Fruit fly (Drosophila melanogaster): ENCODE results near the gene QIL1.

The QIL1 gene

DNA sequence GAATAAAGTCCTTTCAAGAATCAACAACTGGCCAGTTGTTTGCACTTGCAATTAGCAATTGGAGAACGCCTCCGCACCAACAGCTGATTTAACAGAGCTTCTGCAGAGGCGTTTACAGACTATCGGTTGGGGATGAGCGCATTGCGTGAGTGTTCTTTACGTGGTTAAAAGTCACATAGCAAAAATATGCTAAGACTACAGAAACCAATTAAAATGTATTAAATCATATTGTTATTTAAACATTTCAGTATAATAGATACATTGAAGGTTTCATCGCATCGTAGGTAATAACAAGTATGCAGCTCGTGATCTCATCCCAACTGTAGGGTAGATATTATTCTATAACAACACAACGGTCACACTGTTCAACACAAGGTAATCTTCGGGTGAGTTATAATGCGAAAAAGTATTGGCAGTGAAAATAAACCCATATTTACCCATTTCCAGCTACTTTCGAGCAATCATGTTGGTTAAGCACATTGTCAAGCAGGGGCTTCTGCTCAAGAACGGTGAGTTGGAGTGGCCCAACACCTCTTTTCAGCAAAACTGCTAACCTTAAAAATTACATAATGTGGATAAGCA is 40.5 kb upstream of the QIL1 start, which contains the start of the genes Sec3 and COX7B (continued):
- peak; percentile 70 for TF ChIP-seq OdsH (GFP tag; optimal IDR thresholded peaks at IDR 0.05)
- TF ChIP-seq CG6163 (GFP tag; IDR thresholded peaks at IDR 0.05) = 0 out of 3 replicates have a peak, but pooled peaks have one; percentile 29
- no peak for TF ChIP-seq CG6854 (GFP tag; optimal IDR thresholded peaks at IDR 0.05)
- TF ChIP-seq dac (GFP tag; optimal IDR thresholded peaks at IDR 0.05) = peak; percentile 14
- peak; percentile 14 for TF ChIP-seq CG10669 (GFP tag; optimal IDR thresholded peaks at IDR 0.05)
- TF ChIP-seq Hr39 (GFP tag; optimal IDR thresholded peaks at IDR 0.05) = peak; percentile 64
- TF ChIP-seq esn (GFP tag; optimal IDR thresholded peaks at IDR 0.05) = peak; percentile 75
- TF ChIP-seq CG10631 (GFP tag; optimal IDR thresholded peaks at IDR 0.05) = peak; percentile 61
- TF ChIP-seq Gug (GFP tag; IDR thresholded peaks at IDR 0.05) = no peak
- peak; percentile 53 for TF ChIP-seq Eip93F (GFP tag; optimal IDR thresholded peaks at IDR 0.05)
- TF ChIP-seq fkh (GFP tag; optimal IDR thresholded peaks at IDR 0.05) = peak; percentile 79
- TF ChIP-seq Ets21C (GFP tag; optimal IDR thresholded peaks at IDR 0.05) = peak; percentile 63
- peak; percentile 9 for TF ChIP-seq CG7368 (GFP tag; optimal IDR thresholded peaks at IDR 0.05)
- peak; percentile 47 for TF ChIP-seq achi (GFP tag; optimal IDR thresholded peaks at IDR 0.05)
- no peak for TF ChIP-seq fd59A (GFP tag; optimal IDR thresholded peaks at IDR 0.05)
- TF ChIP-seq vri (GFP tag; optimal IDR thresholded peaks at IDR 0.05) = peak; percentile 91
- TF ChIP-seq Ets96B (tag; optimal IDR thresholded peaks at IDR 0.05) = peak; percentile 46

DNA sequence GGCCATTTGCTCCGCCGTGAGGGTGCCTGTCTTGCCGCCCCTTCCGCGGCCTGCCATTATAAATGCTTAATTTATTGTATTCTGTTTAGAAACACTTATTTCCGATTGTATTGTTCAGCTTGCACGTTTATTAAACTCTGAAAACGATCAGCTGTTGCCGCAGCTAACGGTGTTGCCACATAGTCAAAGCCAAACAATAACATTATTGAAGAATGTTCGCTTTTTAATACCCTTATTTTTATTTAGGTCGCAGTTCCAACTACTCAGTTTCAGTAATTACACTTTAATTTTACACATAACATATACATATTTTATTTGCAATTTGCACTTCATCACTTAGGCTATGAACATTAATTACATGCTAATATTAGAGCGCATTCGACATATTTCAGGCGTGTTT is 38.7 kb upstream of the QIL1 start, which contains the start of gene Polr3G:
Gene Polr3G, minus strand, starts transcription at position 118 of the 400 bp plus-strand sequence.
- TF ChIP-seq CG31627 (GFP tag; optimal IDR thresholded peaks at IDR 0.05) (peak; percentile 17), CG6163 (GFP tag; IDR thresholded peaks at IDR 0.05) (no peak), CG16779 (tag; optimal IDR thresholded peaks at IDR 0.05) (no peak), Sox14 (GFP tag; optimal IDR thresholded peaks at IDR 0.05) (peak; percentile 23), Eip75B (GFP tag; optimal IDR thresholded peaks at IDR 0.05) (peak; percentile 44), CG6792 (GFP tag; optimal IDR thresholded peaks at IDR 0.05) (no peak), eg (GFP tag; IDR thresholded peaks at IDR 0.05) (no peak), pdm3 (GFP tag; optimal IDR thresholded peaks at IDR 0.05) (peak; percentile 44), fkh (GFP tag; optimal IDR thresholded peaks at IDR 0.05) (peak; percentile 49), vri (GFP tag; optimal IDR thresholded peaks at IDR 0.05) (peak; percentile 3), CG6276 (GFP tag; optimal IDR thresholded peaks at IDR 0.05) (no peak), svp (GFP tag) (peak; percentile 34), topi (GFP tag; optimal IDR thresholded peaks at IDR 0.05) (peak; percentile 18), Met (GFP tag; optimal IDR thresholded peaks at IDR 0.05) (peak; percentile 35), Sox102F (GFP tag; optimal IDR thresholded peaks at IDR 0.05) (peak; percentile 25), Hr4 (GFP tag; optimal IDR thresholded peaks at IDR 0.05) (peak; percentile 37), lz (GFP tag; optimal IDR thresholded peaks at IDR 0.05) (peak; percentile 33), CG6808 (GFP tag; optimal IDR thresholded peaks at IDR 0.05) (no peak), esn (GFP tag; optimal IDR thresholded peaks at IDR 0.05) (peak; percentile 34), CG34406 (GFP tag; optimal IDR thresholded peaks at IDR 0.05) (no peak), acj6 (GFP tag; optimal IDR thresholded peaks at IDR 0.05) (no peak), Eip78C (GFP tag) (peak; percentile 84), Smox (GFP tag; optimal IDR thresholded peaks at IDR 0.05) (peak; percentile 40), CG7368 (GFP tag; optimal IDR thresholded peaks at IDR 0.05) (no peak), Ets21C (GFP tag; optimal IDR thresholded peaks at IDR 0.05) (peak; percentile 27), Hr39 (GFP tag; optimal IDR thresholded peaks at IDR 0.05) (peak; percentile 16), OdsH (GFP tag; optimal IDR thresholded peaks at IDR 0.05) (no peak)

DNA sequence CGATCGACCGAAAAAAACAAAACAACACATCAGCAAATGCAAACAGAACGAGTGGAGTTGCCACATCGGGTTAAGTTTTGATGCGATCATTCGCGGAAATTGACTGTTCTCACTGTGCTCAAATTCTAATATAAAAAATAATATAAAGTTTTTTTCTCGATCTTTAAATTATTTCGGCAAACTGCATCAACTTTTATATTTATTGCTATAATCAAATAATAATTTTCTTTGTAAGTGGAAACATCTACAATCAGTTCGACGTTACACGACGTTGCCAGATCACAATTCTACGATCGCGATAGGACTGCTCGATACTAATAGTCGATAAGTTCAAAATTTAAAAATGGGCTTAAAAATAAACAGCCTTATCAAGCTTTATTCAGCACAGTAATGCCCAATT is 37.0 kb upstream of the QIL1 start, which contains the start of gene Gorab:
Gene Gorab, minus strand, starts transcription at position 58 of the 400 bp plus-strand sequence.
- peak; percentile 86 for TF ChIP-seq achi (GFP tag; optimal IDR thresholded peaks at IDR 0.05)
- TF ChIP-seq net (GFP tag; optimal IDR thresholded peaks at IDR 0.05) = peak; percentile 70
- peak; percentile 74 for TF ChIP-seq CG8319 (GFP tag; optimal IDR thresholded peaks at IDR 0.05)
- peak; percentile 72 for TF ChIP-seq CG7368 (GFP tag; optimal IDR thresholded peaks at IDR 0.05)
- peak; percentile 31 for TF ChIP-seq CG6808 (GFP tag; optimal IDR thresholded peaks at IDR 0.05)
- peak; percentile 77 for TF ChIP-seq dsx (GFP tag; optimal IDR thresholded peaks at IDR 0.05; ENCODE audit: poor library complexity, severe bottlenecking)
- TF ChIP-seq vri (GFP tag; optimal IDR thresholded peaks at IDR 0.05) = peak; percentile 67
- TF ChIP-seq Lpt (GFP tag; optimal IDR thresholded peaks at IDR 0.05) = peak; percentile 80
- TF ChIP-seq Met (GFP tag; optimal IDR thresholded peaks at IDR 0.05) = peak; percentile 86
- TF ChIP-seq CG1621 (tag; optimal IDR thresholded peaks at IDR 0.05) = peak; percentile 51
- TF ChIP-seq Ets96B (tag; optimal IDR thresholded peaks at IDR 0.05) = peak; percentile 89
- TF ChIP-seq dac (GFP tag; optimal IDR thresholded peaks at IDR 0.05) = peak; percentile 46
- peak; percentile 52 to 70 for TF ChIP-seq salr (GFP tag; optimal IDR thresholded peaks at IDR 0.05)
- TF ChIP-seq acj6 (GFP tag; optimal IDR thresholded peaks at IDR 0.05) = peak; percentile 89
- peak; percentile 92 for TF ChIP-seq CG3032 (tag; optimal IDR thresholded peaks at IDR 0.05)
- TF ChIP-seq fkh (GFP tag; optimal IDR thresholded peaks at IDR 0.05) = peak; percentile 98
- TF ChIP-seq pdm3 (GFP tag; optimal IDR thresholded peaks at IDR 0.05) = peak; percentile 90
- peak; percentile 90 for TF ChIP-seq Hr4 (GFP tag; optimal IDR thresholded peaks at IDR 0.05)
- peak; percentile 56 for TF ChIP-seq CG11762 (GFP tag; optimal IDR thresholded peaks at IDR 0.05; ENCODE audit: insufficient read depth)
- TF ChIP-seq CG31627 (GFP tag; optimal IDR thresholded peaks at IDR 0.05) = peak; percentile 92
- TF ChIP-seq Hr39 (GFP tag; optimal IDR thresholded peaks at IDR 0.05) = peak; percentile 92
- TF ChIP-seq Blimp-1 (GFP tag; optimal IDR thresholded peaks at IDR 0.05) = peak; percentile 47
- peak; percentile 97 for TF ChIP-seq eg (GFP tag; IDR thresholded peaks at IDR 0.05)
- peak; percentile 95 for TF ChIP-seq CG6163 (GFP tag; IDR thresholded peaks at IDR 0.05)

Data from whole organism, prepupa.